Fruit fly (Drosophila melanogaster) whole organism, larva: ENCODE results near the gene Oatp74D.

ENCODE experiments used
- noc ChIP-seq: fragments of 200-800 bp; sonication (Bioruptor generic); optimal IDR thresholded peaks from 3 replicates; lab custom pipeline; 2019; ENCODE audit warnings: missing biosample characterization, mild to moderate bottlenecking, missing genetic modification characterization, moderate library complexity

Oatp74D gene

DNA sequence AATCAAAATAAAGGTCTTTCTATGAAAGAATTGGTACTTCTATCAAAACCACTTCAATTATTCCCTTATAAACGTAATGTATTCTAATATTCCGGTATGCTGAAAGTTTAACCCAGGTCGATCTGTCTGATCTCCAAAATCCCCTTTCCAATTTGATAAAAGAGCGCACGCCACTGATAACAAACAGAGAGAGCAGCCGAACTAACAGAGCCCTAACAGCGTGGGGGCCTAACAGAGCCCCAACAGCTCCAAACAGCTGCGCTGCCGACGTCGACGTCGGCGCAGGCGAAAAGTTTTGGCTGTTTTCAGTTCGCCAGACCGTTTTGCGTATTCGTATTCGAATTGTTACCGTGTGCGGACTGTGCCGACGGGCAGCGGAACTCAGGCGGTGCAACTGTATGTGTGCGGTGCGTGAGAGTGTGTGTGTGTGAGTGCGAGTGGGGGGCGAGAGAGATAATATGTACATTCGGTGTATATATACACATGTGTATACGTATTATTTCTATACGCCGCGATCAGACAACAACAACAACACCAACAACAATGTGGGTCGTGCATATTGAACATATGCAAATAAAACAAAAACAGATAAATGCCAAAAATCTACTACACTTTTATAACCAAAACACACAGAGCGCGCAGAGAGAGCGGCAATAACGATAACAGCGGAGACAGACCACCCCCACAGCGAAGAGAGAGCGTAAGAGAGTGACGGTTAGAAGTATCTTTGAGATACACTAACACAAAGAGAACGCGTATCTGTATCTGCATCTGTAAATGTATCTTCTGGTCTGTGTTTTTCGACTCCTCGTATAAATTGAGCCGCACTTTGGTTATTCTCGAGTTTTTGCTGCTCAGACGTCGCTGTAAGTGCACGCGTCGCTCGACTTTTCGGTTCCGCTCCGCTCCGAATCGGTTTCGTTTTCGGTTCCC, at the start of gene Oatp74D:
Gene Oatp74D, plus strand, starts transcription at position 325 of the 933 bp plus-strand sequence.
- TF ChIP-seq noc (tag; lab: Kevin White, UChicago): peak; percentile 39

DNA sequence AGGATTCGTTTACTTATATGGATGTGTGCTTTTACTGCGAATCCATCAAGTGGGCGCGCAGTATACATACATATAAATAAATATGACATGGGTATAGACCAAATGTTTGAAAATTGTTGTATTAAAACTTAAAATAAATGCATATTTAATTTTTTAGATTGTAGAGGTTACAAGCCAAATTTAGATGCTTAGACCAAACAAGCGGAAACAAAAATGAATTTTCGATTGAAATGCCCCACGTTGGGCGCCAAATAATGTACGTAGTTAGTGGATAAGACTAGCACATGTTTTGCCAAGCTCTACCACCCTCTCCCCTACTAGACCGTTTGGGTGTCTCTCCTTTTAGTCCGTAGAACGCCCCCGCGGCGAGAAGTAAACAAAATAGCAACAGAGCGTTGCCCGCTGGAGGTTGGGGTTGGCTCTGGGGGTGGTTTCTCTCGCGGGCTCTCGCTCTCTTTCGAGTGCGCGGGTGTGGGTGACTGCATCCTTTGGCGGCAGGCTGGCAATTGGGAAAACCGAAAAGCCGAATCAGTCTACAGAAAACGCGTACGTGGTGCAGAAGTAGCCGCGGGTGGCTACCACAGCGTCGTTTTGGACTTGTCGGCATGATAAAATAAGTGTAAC, 47.9 kb upstream of the Oatp74D start, which contains the start of gene CG18265:
Gene CG18265, plus strand, starts transcription at position 530 of the 624 bp plus-strand sequence.
- no peak for TF ChIP-seq noc (tag; lab: Kevin White, UChicago)

DNA sequence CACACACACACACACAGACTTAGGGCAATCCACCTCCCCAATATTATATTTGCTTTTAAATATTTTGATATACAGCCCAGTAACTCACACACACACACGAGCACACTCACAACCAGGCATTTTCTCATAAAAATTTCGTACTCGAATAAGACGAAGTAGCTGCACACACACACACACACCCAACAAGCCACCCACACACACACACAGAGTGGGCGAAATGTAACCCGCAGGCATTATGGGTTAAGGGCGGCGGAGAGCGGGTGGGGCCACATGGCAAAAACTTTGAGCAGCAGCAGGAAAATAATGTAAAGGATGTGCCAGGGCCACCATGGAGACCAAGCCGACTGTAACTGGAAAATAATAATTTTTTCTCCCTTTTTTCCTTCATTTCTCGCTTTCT, 45.3 kb upstream of the Oatp74D start:
- no peak for TF ChIP-seq noc (tag; lab: Kevin White, UChicago)

DNA sequence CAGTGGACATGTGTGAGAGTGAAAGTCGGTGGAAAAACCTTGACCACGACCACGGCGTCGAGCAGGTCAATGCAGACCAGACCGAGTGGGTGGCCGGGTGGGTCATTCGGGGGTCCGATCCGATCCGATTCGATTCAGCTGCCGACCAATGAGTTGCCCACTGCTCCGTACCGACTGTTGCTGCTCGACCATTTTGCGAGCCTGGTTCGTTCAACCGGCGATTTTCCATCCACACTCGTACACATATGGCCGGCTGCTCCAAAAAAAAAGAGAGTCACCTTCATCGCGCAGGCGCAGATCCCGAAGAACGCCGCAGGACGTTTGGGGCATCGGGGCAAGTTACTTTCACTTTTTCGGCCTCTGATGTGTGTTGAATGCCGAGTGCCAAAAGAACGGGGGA, 42.3 kb upstream of the Oatp74D start:
- TF ChIP-seq noc (tag; lab: Kevin White, UChicago): no peak

DNA sequence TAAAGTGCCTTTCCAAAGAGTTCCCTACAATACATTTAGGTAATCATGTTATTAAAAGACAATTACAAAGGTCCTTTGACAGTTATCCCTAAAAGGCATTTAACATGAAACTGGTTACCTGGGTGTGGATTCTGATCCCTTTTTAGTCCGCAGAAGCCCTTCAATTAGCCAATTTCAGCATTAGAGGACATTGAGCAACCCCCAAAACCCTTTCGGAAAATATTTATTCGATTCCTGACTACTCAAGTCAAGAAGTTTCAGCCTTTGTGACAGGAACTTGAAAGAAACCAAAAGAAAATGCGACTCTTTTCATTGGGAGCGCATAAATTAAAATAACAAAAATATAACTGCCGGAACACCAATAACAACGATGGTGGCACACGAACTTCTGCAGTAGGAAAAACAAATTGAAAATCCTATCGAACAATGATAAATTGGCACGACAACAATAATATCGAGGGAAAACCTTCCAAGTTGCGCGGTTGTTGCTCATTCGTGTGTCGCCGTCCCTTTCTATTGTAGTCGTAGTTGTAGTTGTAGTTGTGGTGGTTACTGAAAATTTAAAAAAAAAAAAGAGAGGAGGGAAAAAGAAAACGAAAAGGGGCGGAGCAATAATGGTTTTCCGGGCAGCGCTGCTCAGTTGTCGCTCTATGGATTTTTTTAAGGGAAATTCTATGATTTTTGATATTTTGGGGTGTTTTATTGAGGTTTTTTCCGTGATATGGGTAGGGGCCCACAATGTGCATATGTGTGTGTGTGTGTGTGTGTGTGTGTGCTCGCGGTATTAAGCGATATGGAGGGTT, 41.1 kb upstream of the Oatp74D start:
- TF ChIP-seq noc (tag; lab: Kevin White, UChicago): no peak

DNA sequence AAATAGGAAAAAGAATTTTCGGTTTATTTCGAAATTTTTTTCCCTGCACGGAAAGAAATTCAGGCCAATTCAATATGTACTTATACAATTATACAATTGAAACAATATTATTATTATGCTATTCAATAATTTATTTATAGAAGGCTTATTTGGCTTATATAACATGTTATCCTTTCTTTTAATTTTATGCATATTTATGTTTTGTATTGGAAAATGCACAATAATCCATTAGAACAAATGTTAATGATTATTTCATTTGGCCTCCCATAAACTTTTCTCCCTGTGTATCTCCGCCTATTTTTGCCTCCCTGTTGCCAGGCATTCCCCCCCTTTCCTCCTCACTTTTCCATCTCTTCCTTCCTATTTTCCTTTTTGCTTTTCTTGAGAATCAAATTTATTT, 39.0 kb upstream of the Oatp74D start:
- no peak for TF ChIP-seq noc (tag; lab: Kevin White, UChicago)

DNA sequence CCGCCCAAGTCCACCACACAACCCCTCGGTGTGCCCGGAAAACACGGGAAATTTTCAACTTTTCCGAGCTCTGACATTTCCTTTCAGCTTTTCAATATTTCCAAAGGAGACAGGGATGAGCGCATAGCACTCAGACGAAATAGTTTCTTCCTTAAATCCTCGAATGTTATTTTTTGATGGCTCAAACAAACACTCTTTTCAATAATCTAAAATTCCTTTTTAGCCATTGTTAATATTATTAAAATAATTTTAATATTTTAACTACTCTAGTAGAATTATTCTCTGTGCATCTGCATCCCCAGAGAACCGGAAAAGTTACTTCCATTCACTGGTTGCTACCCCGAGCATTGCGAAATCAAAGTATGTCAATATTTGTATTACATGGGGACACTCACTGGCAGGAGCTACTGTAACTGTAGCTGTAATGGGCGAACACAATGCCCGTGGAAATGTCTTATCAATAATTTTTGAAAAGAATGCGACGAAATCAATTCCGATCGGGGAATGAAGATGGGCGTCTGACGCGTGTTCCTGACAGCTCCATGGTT, 29.1 kb upstream of the Oatp74D start:
- TF ChIP-seq noc (tag; lab: Kevin White, UChicago): no peak

DNA sequence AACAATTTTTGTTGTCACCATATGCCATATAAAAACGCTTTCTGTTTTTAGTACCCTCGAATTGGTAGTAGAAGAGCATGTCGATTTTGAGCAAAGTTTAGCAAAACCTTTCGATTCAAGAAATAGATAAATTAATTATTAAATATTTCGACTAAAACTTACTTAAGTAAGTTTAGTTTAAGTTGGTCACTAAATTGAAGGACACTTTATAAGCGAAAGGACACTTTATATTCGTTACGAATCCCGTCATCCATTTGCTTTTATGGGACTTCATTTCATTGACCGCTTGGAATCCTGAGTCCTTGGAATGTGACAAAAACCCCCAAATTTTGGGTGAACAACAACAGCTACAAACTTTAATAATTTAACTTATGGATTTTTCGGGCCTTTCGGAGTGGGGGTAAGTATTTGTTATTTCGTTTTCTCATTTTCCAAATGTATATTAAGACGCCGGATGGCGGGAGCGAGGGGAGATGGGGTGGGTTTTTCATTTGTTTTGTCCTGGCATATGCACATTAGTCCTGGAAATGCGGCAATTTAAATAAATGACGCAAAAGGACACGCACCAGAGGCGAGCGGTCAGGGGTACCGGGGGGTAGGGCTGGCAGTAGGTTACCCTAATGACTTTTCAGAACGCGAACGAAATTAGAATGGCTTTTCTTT, 27.9 kb upstream of the Oatp74D start:
- no peak for TF ChIP-seq noc (tag; lab: Kevin White, UChicago)

DNA sequence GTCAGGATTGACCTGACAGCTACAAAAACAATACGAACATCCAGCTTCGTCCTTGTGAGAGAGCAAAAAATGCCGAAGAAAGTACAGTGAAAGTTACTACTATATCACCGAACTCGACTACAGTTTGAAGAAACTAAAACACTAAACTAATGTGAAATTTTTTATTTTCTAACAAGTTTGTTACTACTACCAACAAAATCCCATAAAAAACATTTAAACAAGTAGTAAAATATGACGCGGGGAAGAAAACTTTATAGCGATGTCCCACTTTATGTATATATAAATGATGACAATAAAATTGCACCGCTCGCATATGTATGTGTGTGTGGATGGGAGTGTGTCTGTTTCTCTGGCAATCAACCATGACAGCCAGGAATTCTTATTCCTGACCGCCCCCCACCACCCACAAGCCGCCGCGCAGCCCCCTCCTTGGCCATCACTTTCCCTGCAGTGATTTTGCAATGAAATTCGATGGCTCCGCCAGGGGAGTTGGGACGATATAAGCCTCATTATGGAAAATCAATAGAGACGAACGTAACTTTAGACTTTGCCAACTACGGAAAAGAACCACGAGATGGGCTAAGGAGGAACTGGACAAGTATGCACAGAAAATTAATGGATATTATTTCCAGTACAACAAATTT, 25.4 kb upstream of the Oatp74D start:
- no peak for TF ChIP-seq noc (tag; lab: Kevin White, UChicago)

DNA sequence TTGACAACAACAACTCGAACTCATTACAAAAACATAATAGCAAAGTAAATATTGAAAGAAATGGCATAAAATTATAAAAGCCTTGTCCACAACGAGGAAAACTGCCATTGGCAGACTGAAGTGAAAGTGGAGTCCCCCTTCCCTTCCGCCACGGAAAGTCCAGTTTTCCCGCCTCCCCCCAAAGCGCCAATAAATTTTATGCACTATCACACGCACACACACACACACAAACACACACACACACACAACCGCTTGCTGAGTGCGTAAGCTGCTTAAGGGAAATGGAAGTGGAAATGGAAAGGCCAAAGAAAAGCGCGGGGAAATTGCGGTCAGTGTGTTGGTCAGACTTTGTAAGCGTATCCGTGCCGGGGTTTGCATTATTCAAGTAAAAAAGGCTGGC, 24.4 kb upstream of the Oatp74D start:
- TF ChIP-seq noc (tag; lab: Kevin White, UChicago): no peak

DNA sequence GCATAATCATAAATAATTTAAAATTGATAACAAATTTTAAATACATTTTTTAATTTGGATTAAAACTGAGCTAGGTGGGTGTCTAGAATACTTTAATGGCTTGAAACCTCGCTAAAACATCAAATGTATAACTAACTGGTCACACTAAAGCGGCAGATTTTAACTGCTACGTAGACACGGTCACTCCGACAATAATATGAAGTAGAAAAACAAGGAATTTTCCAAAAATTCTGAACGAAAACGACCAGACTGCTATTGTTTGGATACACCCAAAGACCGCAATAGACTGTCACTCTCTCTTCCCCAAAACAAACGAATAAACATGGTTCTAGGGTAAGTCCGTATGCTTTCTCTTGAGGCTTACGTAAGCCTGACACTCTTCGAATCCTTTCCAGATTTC, 21.1 kb upstream of the Oatp74D start, which contains the start of gene QIL1:
Gene QIL1, plus strand, starts transcription at position 142 of the 400 bp plus-strand sequence.
- peak; percentile 23 for TF ChIP-seq noc (tag; lab: Kevin White, UChicago)

DNA sequence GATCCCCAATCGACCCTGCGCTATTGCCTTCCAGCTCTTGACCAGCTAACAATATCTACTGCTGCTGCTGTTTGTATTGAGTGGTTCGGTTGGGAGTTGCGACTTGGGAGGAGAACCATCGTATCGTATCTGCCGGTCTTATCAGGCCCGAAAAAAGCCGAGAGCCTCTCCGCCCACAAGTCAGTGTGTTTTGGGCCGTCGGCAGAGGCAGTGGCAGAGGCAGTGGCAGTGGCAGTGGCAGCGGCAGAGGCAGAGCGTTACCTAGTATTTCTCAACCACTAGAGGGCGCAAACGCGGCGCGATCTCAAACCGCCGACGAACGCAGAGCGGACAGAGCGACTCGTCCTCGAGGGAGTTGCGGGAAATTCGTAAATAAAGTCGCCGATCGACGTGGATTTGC, 16.8 kb upstream of the Oatp74D start, which contains the start of gene SecCl:
Gene SecCl, plus strand, starts transcription at position 18 of the 400 bp plus-strand sequence.
- TF ChIP-seq noc (tag; lab: Kevin White, UChicago): no peak

DNA sequence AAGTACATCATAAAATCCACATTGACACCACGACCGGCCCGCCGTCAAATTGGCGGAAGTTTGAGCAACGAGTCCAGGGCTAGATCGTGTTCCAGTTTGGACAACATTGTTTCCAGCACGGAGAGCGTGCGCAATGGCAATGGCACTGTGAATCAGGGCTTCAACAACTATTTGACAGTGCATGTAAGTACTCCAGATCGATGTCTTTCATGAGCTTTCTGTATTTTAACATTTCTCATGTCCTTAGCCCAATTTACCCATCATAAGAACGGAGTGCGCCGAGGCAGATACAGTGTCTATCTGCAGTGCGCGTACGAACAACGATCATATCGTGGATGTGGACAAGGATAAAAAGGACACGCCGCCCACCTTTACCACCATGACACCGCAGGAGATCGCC, 13.0 kb upstream of the Oatp74D start:
- TF ChIP-seq noc (tag; lab: Kevin White, UChicago): no peak

DNA sequence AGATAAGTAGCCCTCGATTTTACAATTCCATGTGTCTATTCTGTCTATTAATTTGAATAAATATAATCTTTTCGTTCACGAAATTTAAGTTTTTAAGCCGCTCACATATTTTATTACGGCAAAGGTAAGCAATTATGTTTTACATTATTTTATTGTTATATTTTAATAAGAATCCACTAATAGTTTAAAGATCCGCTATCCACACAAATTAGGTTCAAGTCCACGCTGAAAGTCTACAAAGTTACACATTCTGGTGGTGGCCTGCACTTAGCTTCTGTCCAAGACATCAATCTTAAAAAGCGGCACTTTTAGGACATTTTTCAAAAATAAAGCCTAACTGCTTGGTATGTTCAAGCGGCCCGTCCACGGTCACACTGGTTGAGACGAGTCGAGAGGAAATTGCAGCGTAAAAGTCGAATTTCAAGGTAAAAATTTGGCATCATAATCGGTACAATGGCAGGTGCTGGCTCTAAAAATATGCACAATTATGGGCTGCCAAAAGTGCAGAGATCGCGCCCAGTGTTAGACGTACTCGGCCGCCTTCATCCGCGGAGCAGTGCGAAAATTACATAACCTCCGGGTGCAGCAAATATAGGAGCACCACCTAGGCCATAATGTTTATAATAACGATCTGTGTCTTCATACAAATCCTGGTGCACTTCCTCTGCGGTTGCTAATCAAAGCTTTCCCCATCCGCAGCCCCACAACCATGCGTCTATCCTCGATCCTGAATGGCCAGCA, 12.0 kb upstream of the Oatp74D start, which contains the start of the genes UQCR-Q and CG46525:
Gene UQCR-Q, plus strand, starts transcription at position 51 of the 741 bp plus-strand sequence.
Gene CG46525, plus strand, starts transcription at position 510 of the 741 bp plus-strand sequence.
- TF ChIP-seq noc (tag; lab: Kevin White, UChicago): no peak
